Worm (Caenorhabditis elegans) whole organism, L4/young adult: ENCODE measurements around the gene toca-1.

Experiments used
- dao-5 ChIP-seq: sonication (generic microtip); optimal IDR thresholded peaks from 2 replicates; lab custom pipeline; 2016; ENCODE audit warnings: missing genotype, missing genetic modification characterization, moderate library complexity, missing compliant biosample characterization
- him-1 ChIP-seq: sonication (generic microtip); optimal IDR thresholded peaks from 2 replicates; lab custom pipeline; 2016; ENCODE audit warnings: missing genotype, missing genetic modification reagents, missing genetic modification characterization, missing compliant biosample characterization

- no peak for TF ChIP-seq dao-5 (tag; lab: Kevin White, UChicago)
- no peak for TF ChIP-seq him-1 (tag; lab: Kevin White, UChicago)
These were observed at the start of gene toca-1 for ce11 chrX:1521387-1521786.
